Fruit fly (Drosophila melanogaster): ENCODE measurements around the gene CG43965.

CG43965 gene

dm6 chr3L:8772998-8773684, 47.6 kb upstream of the CG43965 start (continued):
- TF ChIP-seq dpn (GFP tag; optimal IDR thresholded peaks at IDR 0.05), result peak; percentile 4 to 77
- peak; percentile 67 for TF ChIP-seq CG18619 (GFP tag; optimal IDR thresholded peaks at IDR 0.05)
- 0 out of 2 replicates have a peak, but pooled peaks have one; percentile 17 for TF ChIP-seq klu (GFP tag; IDR thresholded peaks at IDR 0.05)
- no peak for TF ChIP-seq grn (GFP tag; optimal IDR thresholded peaks at IDR 0.05)
- peak; percentile 70 for TF ChIP-seq CG34422 (GFP tag; IDR thresholded peaks at IDR 0.05)
- no peak for TF ChIP-seq CG34376 (GFP tag; optimal IDR thresholded peaks at IDR 0.05)
- TF ChIP-seq CG1792 (GFP tag; optimal IDR thresholded peaks at IDR 0.05), result no peak
- TF ChIP-seq amos (GFP tag; IDR thresholded peaks at IDR 0.05; ENCODE audit: partially characterized antibody), result no peak
- peak; percentile 96 for TF ChIP-seq sens (GFP tag)
- TF ChIP-seq CG1233 (GFP tag; optimal IDR thresholded peaks at IDR 0.05), result peak; percentile 72
- peak in 1 of 2 experiments; percentile 9 for TF ChIP-seq crp (GFP tag; optimal IDR thresholded peaks at IDR 0.05)
- TF ChIP-seq Dip2 (GFP tag; IDR thresholded peaks at IDR 0.05), result no peak
- no peak for TF ChIP-seq Opbp (GFP tag; IDR thresholded peaks at IDR 0.05; ENCODE audit: partially characterized antibody)
- peak; percentile 50 for TF ChIP-seq tio (GFP tag; optimal IDR thresholded peaks at IDR 0.05)
- peak; percentile 53 for TF ChIP-seq CG3407 (GFP tag; optimal IDR thresholded peaks at IDR 0.05)
- no peak for TF ChIP-seq CG34224 (GFP tag; IDR thresholded peaks at IDR 0.05; ENCODE audit: partially characterized antibody)
- no peak for TF ChIP-seq ham (GFP tag; IDR thresholded peaks at IDR 0.05)
- peak; percentile 44; the same call in 1 of the 3 replicates for TF ChIP-seq CG2889 (GFP tag; IDR thresholded peaks at IDR 0.05)
- TF ChIP-seq CG10274 (GFP tag; optimal IDR thresholded peaks at IDR 0.05), result no peak
- no peak for TF ChIP-seq CTCF (GFP tag; optimal IDR thresholded peaks at IDR 0.05)
- no peak for TF ChIP-seq CG4360 (GFP tag; IDR thresholded peaks at IDR 0.05)
- TF ChIP-seq croc (GFP tag; conservative IDR thresholded peaks at IDR 0.05), result peak; percentile 65
- peak; percentile 82 for TF ChIP-seq Blimp-1 (GFP tag; optimal IDR thresholded peaks at IDR 0.05)
- no peak for TF ChIP-seq zen (tag; optimal IDR thresholded peaks at IDR 0.05)
- no peak for TF ChIP-seq BEAF-32 (GFP tag; optimal IDR thresholded peaks at IDR 0.05)
- peak; percentile 61 for TF ChIP-seq Mad (GFP tag; optimal IDR thresholded peaks at IDR 0.05)
- peak; percentile 83 for TF ChIP-seq unpg (GFP tag; optimal IDR thresholded peaks at IDR 0.05)
- peak; percentile 50 for TF ChIP-seq tup (GFP tag; optimal IDR thresholded peaks at IDR 0.05)
- TF ChIP-seq CG16815 (GFP tag; optimal IDR thresholded peaks at IDR 0.05), result peak; percentile 41
- TF ChIP-seq stc (GFP tag; IDR thresholded peaks at IDR 0.05), result peak; percentile 76
- TF ChIP-seq shn (GFP tag; optimal IDR thresholded peaks at IDR 0.05), result peak; percentile 24
- TF ChIP-seq CG11504 (tag; optimal IDR thresholded peaks at IDR 0.05), result peak; percentile 79
- no peak for TF ChIP-seq CG15514 (GFP tag; optimal IDR thresholded peaks at IDR 0.05)
- no peak for TF ChIP-seq CG31365 (tag; optimal IDR thresholded peaks at IDR 0.05)
- peak; percentile 15 for TF ChIP-seq CG6813 (GFP tag; optimal IDR thresholded peaks at IDR 0.05)
- peak; percentile 76 for TF ChIP-seq Drgx (GFP tag; IDR thresholded peaks at IDR 0.05)
- no peak for TF ChIP-seq rib (GFP tag; IDR thresholded peaks at IDR 0.05)
- TF ChIP-seq CG2116 (GFP tag; optimal IDR thresholded peaks at IDR 0.05), result peak; percentile 35
- TF ChIP-seq CG8281 (tag; optimal IDR thresholded peaks at IDR 0.05), result peak; percentile 90
- peak; percentile 79 for TF ChIP-seq gcm (GFP tag; optimal IDR thresholded peaks at IDR 0.05)
- TF ChIP-seq pros (GFP tag; optimal IDR thresholded peaks at IDR 0.05), result no peak
- TF ChIP-seq CG16863 (GFP tag; optimal IDR thresholded peaks at IDR 0.05), result peak; percentile 62
- TF ChIP-seq CG31224 (GFP tag; IDR thresholded peaks at IDR 0.05), result no peak
- no peak for TF ChIP-seq HLHmδ (GFP tag; optimal IDR thresholded peaks at IDR 0.05)
- 0 out of 2 replicates have a peak, but pooled peaks have one; percentile 39 for TF ChIP-seq danr (GFP tag; IDR thresholded peaks at IDR 0.05)
- peak; percentile 38 for TF ChIP-seq CG7786 (GFP tag; optimal IDR thresholded peaks at IDR 0.05)
- peak in 1 of 2 experiments; percentile 85 for TF ChIP-seq Hr51 (GFP tag; optimal IDR thresholded peaks at IDR 0.05)
- no peak for TF ChIP-seq lov (optimal IDR thresholded peaks at IDR 0.05)
- peak; percentile 65; the same call in 1 of the 3 replicates for TF ChIP-seq lov (GFP tag; IDR thresholded peaks at IDR 0.05)
